Worm (Caenorhabditis elegans) whole organism, young adult: Measurements from ENCODE around the gene W06A11.1.

ENCODE experiments used
- F52B5.7 ChIP-seq: sonication (generic microtip); optimal IDR thresholded peaks from 2 replicates; lab custom pipeline; 2016; ENCODE audit warnings: mild to moderate bottlenecking, missing genetic modification characterization, missing compliant biosample characterization
- F55B11.4 ChIP-seq: sonication (generic microtip); optimal IDR thresholded peaks from 2 replicates; lab custom pipeline; 2016; ENCODE audit warnings: missing compliant biosample characterization, missing genetic modification characterization, borderline replicate concordance; ENCODE audit not compliant: insufficient read depth
- T07F8.4 ChIP-seq: sonication (generic microtip); optimal IDR thresholded peaks from 2 replicates; lab custom pipeline; 2016; ENCODE audit warnings: mild to moderate bottlenecking, missing genetic modification characterization, moderate library complexity, missing compliant biosample characterization
- T26A5.8 ChIP-seq: sonication (generic microtip); optimal IDR thresholded peaks from 2 replicates; lab custom pipeline; 2016; ENCODE audit warnings: missing genetic modification characterization, missing compliant biosample characterization
- Y56A3A.18 ChIP-seq: fragments of 200-800 bp; sonication (Bioruptor generic); IDR thresholded peaks from 2 replicates; pipeline ENCODE4 v1.3.6; 2022; ENCODE audit warnings: missing genetic modification reagents, missing genetic modification characterization, missing compliant biosample characterization
- atf-7 ChIP-seq: sonication (generic microtip); optimal IDR thresholded peaks from 2 replicates; lab custom pipeline; 2017; ENCODE audit warnings: mild to moderate bottlenecking, missing genetic modification characterization, missing compliant biosample characterization
- athp-1 ChIP-seq: sonication (generic microtip); optimal IDR thresholded peaks from 2 replicates; lab custom pipeline; 2017; ENCODE audit warnings: mild to moderate bottlenecking, missing genetic modification characterization, missing compliant biosample characterization
- bed-2 ChIP-seq: fragments of 200-800 bp; sonication (Bioruptor generic); IDR thresholded peaks from 2 replicates; pipeline ENCODE4 v1.3.6; 2022; ENCODE audit warnings: missing genetic modification reagents, missing genetic modification characterization, missing compliant biosample characterization
- ccch-3 ChIP-seq: fragments of 200-800 bp; sonication (Bioruptor generic); optimal IDR thresholded peaks from 2 replicates; lab custom pipeline; 2018; ENCODE audit warnings: mild to moderate bottlenecking, missing genetic modification characterization, missing compliant biosample characterization
- ceh-100 ChIP-seq: fragments of 200-800 bp; sonication (Bioruptor generic); IDR thresholded peaks from 2 replicates; pipeline ENCODE4 v1.3.6; 2022; ENCODE audit warnings: missing genetic modification reagents, missing genetic modification characterization, missing compliant biosample characterization
- egrh-3 ChIP-seq: fragments of 200-800 bp; sonication (Bioruptor generic); IDR thresholded peaks from 2 replicates; pipeline ENCODE4 v1.3.6; 2022; ENCODE audit warnings: missing genetic modification reagents, missing genetic modification characterization, missing compliant biosample characterization
- ekl-4 ChIP-seq: fragments of 200-800 bp; sonication (Bioruptor generic); IDR thresholded peaks from 2 replicates; pipeline ENCODE4 v1.3.6; 2022; ENCODE audit warnings: missing genetic modification reagents, missing genetic modification characterization, missing compliant biosample characterization
- ets-4 ChIP-seq: fragments of 200-800 bp; sonication (Bioruptor generic); optimal IDR thresholded peaks from 2 replicates; lab custom pipeline; 2018; ENCODE audit warnings: mild to moderate bottlenecking, missing genetic modification characterization, missing compliant biosample characterization
- hlh-26 ChIP-seq: fragments of 200-800 bp; sonication (Bioruptor generic); conservative IDR thresholded peaks from 2 replicates; pipeline ENCODE4 v1.3.6; 2022; ENCODE audit warnings: missing genetic modification reagents, missing genetic modification characterization, missing compliant biosample characterization
- lag-1 ChIP-seq: fragments of 200-800 bp; sonication (Bioruptor generic); IDR thresholded peaks from 2 replicates; pipeline ENCODE4 v1.3.6; 2022; ENCODE audit warnings: missing genetic modification reagents, missing genetic modification characterization, missing compliant biosample characterization
- let-526 ChIP-seq: fragments of 200-800 bp; sonication (Bioruptor generic); IDR thresholded peaks from 2 replicates; pipeline ENCODE4 v1.3.6; 2022; ENCODE audit warnings: missing genetic modification reagents, missing genetic modification characterization, missing compliant biosample characterization
- let-607 ChIP-seq, 2 experiments: fragments of 200-800 bp in 1 of 2; sonication (Bioruptor generic) in 1 of 2; sonication (generic microtip) in 1 of 2; optimal IDR thresholded peaks; 2 replicates each; lab custom pipeline; 2016 to 2018; ENCODE audit warnings: mild to moderate bottlenecking in 2 of 2, missing compliant biosample characterization in 2 of 2, missing genetic modification characterization in 2 of 2, moderate library complexity in 2 of 2, missing genotype in 1 of 2
- lin-26 ChIP-seq: fragments of 200-800 bp; sonication (Bioruptor generic); IDR thresholded peaks from 2 replicates; pipeline ENCODE4 v1.3.6; 2022; ENCODE audit warnings: missing genetic modification reagents, missing genetic modification characterization, missing compliant biosample characterization
- lin-35 ChIP-seq, 3 experiments: fragments of 150-350 bp in 2 of 3; sonication (generic microtip) in 1 of 3; optimal IDR thresholded peaks; 2 replicates each; lab custom pipeline; 2014 to 2018; ENCODE audit warnings: missing biosample characterization in 3 of 3, missing genetic modification characterization in 3 of 3, missing genetic modification reagents in 3 of 3
- lin-54 ChIP-seq: fragments of 200-800 bp; sonication (Bioruptor generic); optimal IDR thresholded peaks from 2 replicates; lab custom pipeline; 2018; ENCODE audit warnings: mild to moderate bottlenecking, missing genetic modification characterization, missing compliant biosample characterization
- madf-8 ChIP-seq: fragments of 200-800 bp; sonication (Bioruptor generic); conservative IDR thresholded peaks from 2 replicates; pipeline ENCODE4 v1.3.6; 2022; ENCODE audit warnings: missing genetic modification reagents, missing genetic modification characterization, missing compliant biosample characterization
- mel-28 ChIP-seq: sonication (generic microtip); optimal IDR thresholded peaks from 2 replicates; lab custom pipeline; 2016; ENCODE audit warnings: borderline replicate concordance, mild to moderate bottlenecking, missing genetic modification characterization, missing compliant biosample characterization
- nfya-2 ChIP-seq: fragments of 200-800 bp; sonication (Bioruptor generic); IDR thresholded peaks from 2 replicates; pipeline ENCODE4 v1.3.6; 2022; ENCODE audit warnings: missing genetic modification reagents, missing genetic modification characterization, missing compliant biosample characterization
- nfyb-1 ChIP-seq: fragments of 200-800 bp; sonication (Bioruptor generic); IDR thresholded peaks from 2 replicates; pipeline ENCODE4 v1.3.6; 2022; ENCODE audit warnings: missing genetic modification reagents, missing genetic modification characterization, missing compliant biosample characterization
- nhr-90 ChIP-seq: sonication (generic microtip); optimal IDR thresholded peaks from 2 replicates; lab custom pipeline; 2016; ENCODE audit warnings: missing genotype, mild to moderate bottlenecking, missing genetic modification characterization, missing compliant biosample characterization
- pbrm-1 ChIP-seq: fragments of 200-800 bp; sonication (Bioruptor generic); IDR thresholded peaks from 2 replicates; pipeline ENCODE4 v1.3.6; 2022; ENCODE audit warnings: missing genetic modification reagents, missing genetic modification characterization, missing compliant biosample characterization
- rcor-1 ChIP-seq: fragments of 200-800 bp; sonication (Bioruptor generic); IDR thresholded peaks from 2 replicates; pipeline ENCODE4 v1.3.6; 2022; ENCODE audit warnings: missing genetic modification reagents, missing genetic modification characterization, missing compliant biosample characterization
- repo-1 ChIP-seq: sonication (generic microtip); optimal IDR thresholded peaks from 2 replicates; lab custom pipeline; 2017; ENCODE audit warnings: mild to moderate bottlenecking, missing genetic modification characterization, missing compliant biosample characterization
- sea-2 ChIP-seq: fragments of 200-800 bp; sonication (Bioruptor generic); IDR thresholded peaks from 2 replicates; pipeline ENCODE4 v1.3.6; 2022; ENCODE audit warnings: missing genetic modification characterization, missing compliant biosample characterization
- snpc-1.1 ChIP-seq: sonication (generic microtip); optimal IDR thresholded peaks from 2 replicates; lab custom pipeline; 2017; ENCODE audit warnings: missing genetic modification characterization, mild to moderate bottlenecking, missing compliant biosample characterization, antibody characterized with exemption, moderate library complexity, missing genotype, missing genetic modification reagents; ENCODE audit not compliant: insufficient read depth
- somi-1 ChIP-seq: fragments of 200-800 bp; sonication (Bioruptor generic); optimal IDR thresholded peaks from 2 replicates; lab custom pipeline; 2018; ENCODE audit warnings: mild to moderate bottlenecking, missing genetic modification characterization, missing compliant biosample characterization
- tbx-9 ChIP-seq: sonication (generic microtip); optimal IDR thresholded peaks from 2 replicates; lab custom pipeline; 2016; ENCODE audit warnings: borderline replicate concordance, missing genetic modification characterization, inconsistent platforms, missing compliant biosample characterization
- unc-130 ChIP-seq: sonication (generic microtip); optimal IDR thresholded peaks from 2 replicates; lab custom pipeline; 2016; ENCODE audit warnings: missing genetic modification reagents, missing genetic modification characterization, missing compliant biosample characterization
- unc-62 ChIP-seq: fragments of 150-350 bp; optimal IDR thresholded peaks from 2 replicates; lab custom pipeline; 2014; ENCODE audit warnings: missing biosample characterization, missing genetic modification reagents, missing genetic modification characterization
- ztf-6 ChIP-seq: fragments of 200-800 bp; sonication (Bioruptor generic); IDR thresholded peaks from 2 replicates; pipeline ENCODE4 v1.3.6; 2022; ENCODE audit warnings: missing genetic modification reagents, missing genetic modification characterization, missing compliant biosample characterization

W06A11.1 gene

ce11 chrII:4067258-4067657 is at the start of gene W06A11.1:
Gene W06A11.1, plus strand, starts transcription at chrII:4067558.
- TF ChIP-seq pbrm-1 (GFP tag; lab: Robert Waterston, UW) (no peak), lin-35 (GFP tag; optimal IDR thresholded peaks at IDR 0.05; lab: Kevin White, UChicago) (no peak), lin-26 (GFP tag; lab: Robert Waterston, UW) (no peak)
- TF ChIP-seq, all 124 proteins: peak for 0

- no peak for TF ChIP-seq T26A5.8
- TF ChIP-seq Y56A3A.18 (GFP tag; lab: Robert Waterston, UW) = no peak
- TF ChIP-seq snpc-1.1 = no peak
- TF ChIP-seq let-607 (tag; optimal IDR thresholded peaks at IDR 0.05; lab: Kevin White, UChicago) = no peak
- TF ChIP-seq hlh-26 = no peak
- TF ChIP-seq T07F8.4 (tag; lab: Kevin White, UChicago) = no peak
- no peak for TF ChIP-seq ceh-100 (GFP tag; lab: Robert Waterston, UW)
- no peak for TF ChIP-seq nhr-90 (tag; lab: Kevin White, UChicago)
- TF ChIP-seq lin-54 (GFP tag; lab: Kevin White, UChicago) = no peak
- TF ChIP-seq nfyb-1 (GFP tag; lab: Robert Waterston, UW) = no peak
- no peak for TF ChIP-seq tbx-9 (tag; lab: Kevin White, UChicago)
- no peak for TF ChIP-seq let-526 (GFP tag; lab: Robert Waterston, UW)
- no peak for TF ChIP-seq egrh-3 (GFP tag; lab: Robert Waterston, UW)
- TF ChIP-seq lag-1 (GFP tag; lab: Robert Waterston, UW) = no peak
- no peak for TF ChIP-seq ztf-6
- TF ChIP-seq F55B11.4 (tag; lab: Kevin White, UChicago) = no peak
- TF ChIP-seq ccch-3 (GFP tag; lab: Kevin White, UChicago) = no peak
These were observed 48.7 kb upstream of the W06A11.1 start, which contains the start of gene K07D4.6 for ce11 chrII:4018617-4019016. Gene K07D4.6, minus strand, starts transcription at chrII:4018717.

ce11 chrII:4025462-4025861 is 41.9 kb upstream of the W06A11.1 start, which contains the start of gene K07D4.5:
Gene K07D4.5, minus strand, starts transcription at chrII:4025562.
- TF ChIP-seq unc-130 (GFP tag; lab: Kevin White, UChicago) (no peak), ekl-4 (no peak), repo-1 (no peak), F52B5.7 (tag; lab: Kevin White, UChicago) (no peak), atf-7 (tag; lab: Kevin White, UChicago) (no peak), unc-62 (no peak), athp-1 (tag; lab: Kevin White, UChicago) (no peak), ets-4 (GFP tag; lab: Kevin White, UChicago) (no peak), madf-8 (GFP tag; lab: Robert Waterston, UW) (no peak), rcor-1 (GFP tag; lab: Robert Waterston, UW) (no peak)
- TF ChIP-seq, all 124 proteins: peak for 0

ce11 chrII:4028276-4028675 is 39.1 kb upstream of the W06A11.1 start, which contains the start of gene K07D4.9:
Gene K07D4.9, plus strand, starts transcription at chrII:4028576.
- TF ChIP-seq mel-28 (tag; lab: Kevin White, UChicago) (no peak), bed-2 (no peak), nfya-2 (no peak), sea-2 (GFP tag; lab: Robert Waterston, UW) (no peak), F55B11.4 (tag; lab: Kevin White, UChicago) (no peak), somi-1 (no peak)
- TF ChIP-seq, all 124 proteins: peak for 0
